Fruit fly (Drosophila melanogaster): ENCODE measurements around the gene DNAlig3.

The DNAlig3 gene

dm6 chr3R:12369135-12369792, 32.4 kb downstream of the DNAlig3 start, which contains the start of gene GstD1 (continued):
- TF ChIP-seq grau (tag; optimal IDR thresholded peaks at IDR 0.05) (peak; percentile 46), lmd (GFP tag; IDR thresholded peaks at IDR 0.05) (peak; percentile 47), CG9727 (GFP tag; optimal IDR thresholded peaks at IDR 0.05) (peak; percentile 24), CG12659 (GFP tag; optimal IDR thresholded peaks at IDR 0.05) (peak; percentile 23), luna (GFP tag; optimal IDR thresholded peaks at IDR 0.05) (peak; percentile 26), Fer1 (GFP tag; optimal IDR thresholded peaks at IDR 0.05) (peak; percentile 38), CG18262 (tag; optimal IDR thresholded peaks at IDR 0.05) (peak; percentile 21), cwo (GFP tag; optimal IDR thresholded peaks at IDR 0.05) (peak; percentile 47), row (GFP tag; IDR thresholded peaks at IDR 0.05) (peak; percentile 64), HmgD (GFP tag; optimal IDR thresholded peaks at IDR 0.05) (no peak), ranshi (GFP tag; IDR thresholded peaks at IDR 0.05) (no peak; the same call in 1 of the 2 replicates), cg (GFP tag; optimal IDR thresholded peaks at IDR 0.05) (peak; percentile 76), CG9437 (GFP tag; optimal IDR thresholded peaks at IDR 0.05) (peak; percentile 35), lilli (GFP tag; optimal IDR thresholded peaks at IDR 0.05) (peak; percentile 31), Neu2 (GFP tag; optimal IDR thresholded peaks at IDR 0.05; ENCODE audit: borderline replicate concordance) (no peak), zen2 (GFP tag; IDR thresholded peaks at IDR 0.05; ENCODE audit: partially characterized antibody) (peak; percentile 38; the same call in 1 of the 3 replicates), CG10979 (tag; optimal IDR thresholded peaks at IDR 0.05) (peak; percentile 12), gfzf (GFP tag; optimal IDR thresholded peaks at IDR 0.05) (no peak), CG4820 (GFP tag; optimal IDR thresholded peaks at IDR 0.05) (peak; percentile 3), grn (GFP tag; optimal IDR thresholded peaks at IDR 0.05) (no peak), CG15011 (GFP tag; optimal IDR thresholded peaks at IDR 0.05) (peak; percentile 4), Hey (tag; optimal IDR thresholded peaks at IDR 0.05) (peak; percentile 18), ewg (GFP tag; optimal IDR thresholded peaks at IDR 0.05) (peak; percentile 21), mirr (GFP tag; optimal IDR thresholded peaks at IDR 0.05) (peak; percentile 43), trh (GFP tag; optimal IDR thresholded peaks at IDR 0.05) (no peak), dysf (GFP tag; IDR thresholded peaks at IDR 0.05) (peak; percentile 59), CG42726 (GFP tag; IDR thresholded peaks at IDR 0.05; ENCODE audit: partially characterized antibody) (peak; percentile 45; the same call in 1 of the 2 replicates), CG11696 (GFP tag; IDR thresholded peaks at IDR 0.05) (peak; percentile 79), sens (GFP tag) (peak; percentile 71), Asciz (GFP tag; optimal IDR thresholded peaks at IDR 0.05) (no peak), fd96Cb (tag; optimal IDR thresholded peaks at IDR 0.05) (peak; percentile 54), Ada2b (GFP tag; IDR thresholded peaks at IDR 0.05) (peak; percentile 65), Dll (GFP tag; IDR thresholded peaks at IDR 0.05; ENCODE audit: partially characterized antibody) (peak; percentile 54; the same call in 1 of the 4 replicates), CG3163 (GFP tag; optimal IDR thresholded peaks at IDR 0.05) (peak; percentile 95), bbx (GFP tag; IDR thresholded peaks at IDR 0.05; ENCODE audit: partially characterized antibody) (0 out of 2 replicates have a peak, but pooled peaks have one; percentile 28), CG9215 (GFP tag; IDR thresholded peaks at IDR 0.05) (0 out of 2 replicates have a peak, but pooled peaks have one; percentile 45), CG12104 (GFP tag; optimal IDR thresholded peaks at IDR 0.05) (peak; percentile 28), maf-S (GFP tag; optimal IDR thresholded peaks at IDR 0.05) (no peak), CG14965 (GFP tag; optimal IDR thresholded peaks at IDR 0.05; ENCODE audit: borderline replicate concordance) (no peak), CG7963 (GFP tag; IDR thresholded peaks at IDR 0.05; ENCODE audit: partially characterized antibody) (peak; percentile 45; the same call in 1 of the 3 replicates), NfI (GFP tag; optimal IDR thresholded peaks at IDR 0.05) (peak; percentile 31), sc (optimal IDR thresholded peaks at IDR 0.05) (no peak), sc (GFP tag; optimal IDR thresholded peaks at IDR 0.05) (no peak), TFAM (GFP tag; optimal IDR thresholded peaks at IDR 0.05) (no peak), Xbp1 (GFP tag; optimal IDR thresholded peaks at IDR 0.05) (peak; percentile 36), CG14014 (GFP tag; IDR thresholded peaks at IDR 0.05) (peak; percentile 36; the same call in 1 of the 2 replicates), phol (tag; optimal IDR thresholded peaks at IDR 0.05) (peak; percentile 28), emc (GFP tag; optimal IDR thresholded peaks at IDR 0.05) (peak; percentile 19), Aef1 (GFP tag; IDR thresholded peaks at IDR 0.05) (peak; percentile 71; the same call in 2 of the 3 replicates)

Data from whole organism, embryonic.